Worm (Caenorhabditis elegans) whole organism, midembryonic: ENCODE data around the gene K09F6.3.
A peak's percentile ranks its signal among the peaks of the same experiment; 100 is the strongest.
"Not testable (repeated sequence)": the region's sequence is repeated elsewhere in the genome, so short reads cannot be mapped to it uniquely, and the experiment has no call there.

Experiments used
- T22C8.4 ChIP-seq: fragments of 200-800 bp; sonication (Bioruptor generic); IDR thresholded peaks from 2 replicates; pipeline ENCODE4 v1.3.6; 2022; ENCODE audit warnings: missing genetic modification characterization, missing compliant biosample characterization
- cog-1 ChIP-seq: sonication (generic microtip); optimal IDR thresholded peaks from 2 replicates; lab custom pipeline; 2016; ENCODE audit warnings: missing genetic modification characterization, missing compliant biosample characterization
- flt-1 ChIP-seq: fragments of 200-800 bp; sonication (Bioruptor generic); IDR thresholded peaks from 2 replicates; pipeline ENCODE4 v1.3.6; 2022; ENCODE audit warnings: missing genetic modification characterization, missing compliant biosample characterization
- klf-2 ChIP-seq: fragments of 200-800 bp; sonication (Bioruptor generic); conservative IDR thresholded peaks from 2 replicates; pipeline ENCODE4 v1.3.6; 2022; ENCODE audit warnings: missing genetic modification reagents, missing genetic modification characterization, missing compliant biosample characterization
- med-1 ChIP-seq: sonication (generic microtip); optimal IDR thresholded peaks from 2 replicates; lab custom pipeline; 2017; ENCODE audit warnings: missing genetic modification characterization, mild to moderate bottlenecking, missing compliant biosample characterization, antibody characterized with exemption, missing genetic modification reagents; ENCODE audit not compliant: insufficient read depth
- ref-1 ChIP-seq: fragments of 200-800 bp; sonication (Bioruptor generic); conservative IDR thresholded peaks from 2 replicates; pipeline ENCODE4 v1.3.6; 2022; ENCODE audit warnings: missing genetic modification reagents, missing genetic modification characterization, missing compliant biosample characterization
- tab-1 ChIP-seq: fragments of 200-800 bp; sonication (Bioruptor generic); IDR thresholded peaks from 2 replicates; pipeline ENCODE4 v1.3.6; 2022; ENCODE audit warnings: missing genetic modification characterization, missing compliant biosample characterization
- ztf-23 ChIP-seq: fragments of 200-800 bp; sonication (Bioruptor generic); IDR thresholded peaks from 2 replicates; pipeline ENCODE4 v1.3.6; 2022; ENCODE audit warnings: missing genetic modification reagents, missing genetic modification characterization, missing compliant biosample characterization
- ztf-29 ChIP-seq: fragments of 200-800 bp; sonication (Bioruptor generic); IDR thresholded peaks from 2 replicates; pipeline ENCODE4 v1.3.6; 2022; ENCODE audit warnings: missing genetic modification reagents, missing genetic modification characterization, missing compliant biosample characterization

Gene K09F6.3

DNA sequence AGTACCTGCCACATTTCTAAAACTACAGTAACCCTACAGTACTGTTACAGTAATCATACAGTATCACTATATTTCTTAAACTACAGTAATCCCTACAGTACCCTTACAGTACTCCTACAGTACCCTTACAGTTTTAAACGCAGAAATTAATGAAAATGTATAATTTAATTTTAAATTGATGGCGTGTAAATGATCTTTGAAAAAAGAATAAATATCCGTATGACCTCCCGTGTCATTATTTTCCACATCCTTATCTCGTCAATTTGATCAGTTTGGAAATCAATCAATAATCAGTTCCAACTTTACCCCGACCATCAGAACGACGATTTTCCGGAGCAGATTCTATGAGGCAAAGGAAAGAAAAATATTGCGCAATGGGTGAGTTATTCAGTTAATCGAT is at the start of gene K09F6.3:
TSS of gene K09F6.3 (plus strand) at position 301 of the 400 bp plus-strand sequence.
- not testable (repeated sequence) for TF ChIP-seq tab-1 (GFP tag; lab: Robert Waterston, UW); cog-1 (tag; lab: Kevin White, UChicago); ref-1

DNA sequence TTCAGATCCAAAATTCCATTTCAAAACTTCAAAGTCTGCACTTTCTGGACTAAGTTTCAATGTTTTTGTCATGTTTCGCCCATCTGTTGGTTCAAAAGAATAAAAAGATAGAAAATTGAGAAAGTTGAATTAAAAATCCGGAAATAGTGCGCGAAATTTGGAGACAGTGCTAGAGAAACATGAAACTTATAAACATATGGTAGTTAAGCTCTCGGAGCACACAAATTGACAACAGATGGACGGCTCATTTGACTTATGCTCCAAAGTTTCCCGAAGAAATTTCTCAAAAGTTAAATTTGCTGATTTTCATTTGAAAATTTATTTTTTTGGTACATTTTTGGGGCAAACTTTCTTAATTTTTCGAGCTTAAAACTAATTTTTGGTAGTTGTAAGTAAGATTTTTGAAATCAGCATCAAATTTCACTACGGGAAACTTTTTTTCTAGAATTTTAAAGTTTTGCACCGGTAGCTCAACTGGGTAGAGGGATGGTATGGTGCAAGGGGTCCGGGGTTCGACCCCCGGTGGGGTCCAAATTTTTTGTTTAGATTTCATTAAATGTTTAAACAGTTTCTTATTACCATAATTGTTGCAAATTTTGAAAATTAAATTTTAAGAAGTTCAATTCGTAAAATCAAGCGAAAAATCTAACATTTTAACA is 48.8 kb upstream of the K09F6.3 start:
- TF ChIP-seq tab-1 (GFP tag; lab: Robert Waterston, UW) (no peak), T22C8.4 (no peak)

DNA sequence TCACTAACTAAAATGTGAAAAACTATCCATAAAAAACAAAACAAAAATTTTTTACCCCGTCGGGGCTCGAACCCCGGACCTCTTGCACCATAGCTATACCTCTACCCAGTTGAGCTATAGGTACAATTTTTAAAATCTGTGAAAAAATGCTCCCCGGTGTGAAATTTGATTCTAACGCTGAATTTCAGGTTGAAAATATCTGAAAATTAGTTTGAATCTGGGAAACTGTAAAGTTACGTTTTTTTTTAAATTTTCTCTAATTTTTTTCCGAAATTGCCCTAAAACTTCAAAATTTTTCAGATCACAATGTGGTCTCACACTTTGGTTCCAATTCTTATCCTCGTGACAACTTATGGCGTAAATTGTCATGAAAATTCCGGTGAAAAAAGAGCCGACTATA is 47.1 kb upstream of the K09F6.3 start, which contains the start of gene Y59C2A.1:
TSS of gene Y59C2A.1 (plus strand) at position 301 of the 400 bp plus-strand sequence.
- TF ChIP-seq flt-1 (GFP tag; lab: Robert Waterston, UW) (no peak), cog-1 (tag; lab: Kevin White, UChicago) (no peak), ztf-29 (no peak), T22C8.4 (no peak)

DNA sequence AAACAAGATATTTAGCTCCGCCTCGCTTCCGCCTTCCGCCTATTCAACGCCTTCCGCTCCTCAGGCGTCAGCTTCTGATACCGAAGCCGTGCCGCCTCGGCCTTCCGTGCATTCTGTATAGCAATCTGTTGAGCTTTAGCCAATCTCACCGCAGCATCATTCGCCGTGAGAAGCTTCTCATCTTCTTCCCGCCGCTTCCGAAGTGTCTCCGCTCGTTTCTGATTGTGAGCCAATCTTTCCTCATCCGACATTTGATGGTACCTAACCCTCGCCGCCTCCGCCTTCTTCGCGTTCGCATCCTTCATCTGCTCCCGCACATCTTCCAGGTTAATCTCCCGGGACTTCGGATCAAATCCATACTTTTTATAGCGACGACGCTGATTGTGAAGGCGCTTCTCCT is 39.4 kb upstream of the K09F6.3 start:
- TF ChIP-seq flt-1 (GFP tag; lab: Robert Waterston, UW): no peak
- TF ChIP-seq ref-1: no peak
- TF ChIP-seq ztf-29: no peak
- no peak for TF ChIP-seq klf-2 (GFP tag; lab: Robert Waterston, UW)
- no peak for TF ChIP-seq ztf-23 (GFP tag; lab: Robert Waterston, UW)
- no peak for TF ChIP-seq tab-1 (GFP tag; lab: Robert Waterston, UW)
- TF ChIP-seq med-1: no peak
- no peak for TF ChIP-seq T22C8.4
- no peak for TF ChIP-seq cog-1 (tag; lab: Kevin White, UChicago)

DNA sequence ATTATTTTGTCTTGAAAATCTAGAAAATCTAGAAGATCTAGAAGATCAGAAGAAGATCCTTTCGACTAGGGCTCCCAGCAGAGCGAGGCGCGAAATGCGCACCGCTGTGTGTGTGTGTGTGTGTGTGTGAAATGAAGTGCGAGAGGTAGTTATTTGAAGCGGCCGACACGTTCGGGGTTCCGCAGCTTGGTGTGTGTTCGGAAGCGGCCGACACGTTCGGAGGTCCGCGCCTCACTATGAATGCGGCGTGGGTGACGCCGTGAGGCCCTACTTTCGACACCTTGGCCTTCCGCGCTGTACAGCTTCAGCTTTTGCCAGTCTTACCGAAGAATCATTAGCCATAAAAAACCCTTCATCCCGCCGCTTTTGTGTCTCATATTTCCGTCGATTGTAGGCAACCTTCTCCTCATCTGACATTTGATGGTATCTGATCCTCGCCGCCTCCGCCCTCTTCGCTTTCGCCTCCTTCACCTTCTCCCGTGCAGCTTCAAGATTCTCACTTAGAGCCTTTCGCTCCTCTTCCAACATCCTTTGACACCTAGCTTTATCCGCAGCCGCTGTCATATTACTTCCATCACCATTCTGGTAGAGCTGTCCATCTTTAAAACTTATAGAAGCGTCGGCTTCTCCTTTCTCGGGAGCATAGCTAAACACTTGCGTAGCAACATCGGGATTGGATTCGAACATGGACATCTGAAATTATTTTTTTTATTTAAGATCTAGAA is 37.9 kb upstream of the K09F6.3 start:
- no peak for TF ChIP-seq ztf-23 (GFP tag; lab: Robert Waterston, UW)
- TF ChIP-seq cog-1 (tag; lab: Kevin White, UChicago): no peak
- TF ChIP-seq tab-1 (GFP tag; lab: Robert Waterston, UW): no peak

ce11 chrII:2219880-2220279 is 35.1 kb upstream of the K09F6.3 start, which contains the start of gene Y59C2A.3:
TSS of gene Y59C2A.3 (minus strand) at chrII:2219921.
- TF ChIP-seq T22C8.4 (peak; percentile 49; the same call in 1 of the 2 replicates), med-1 (no peak), ztf-29 (peak; percentile 73), ref-1 (no peak), cog-1 (tag; lab: Kevin White, UChicago) (peak; percentile 0), ztf-23 (GFP tag; lab: Robert Waterston, UW) (peak; percentile 70; the same call in 1 of the 2 replicates), tab-1 (GFP tag; lab: Robert Waterston, UW) (no peak), flt-1 (GFP tag; lab: Robert Waterston, UW) (no peak), klf-2 (GFP tag; lab: Robert Waterston, UW) (no peak)

- TF ChIP-seq ztf-29 (no peak), T22C8.4 (no peak), ref-1 (no peak), cog-1 (tag; lab: Kevin White, UChicago) (no peak), med-1 (no peak), ztf-23 (GFP tag; lab: Robert Waterston, UW) (no peak), flt-1 (GFP tag; lab: Robert Waterston, UW) (no peak), klf-2 (GFP tag; lab: Robert Waterston, UW) (no peak), tab-1 (GFP tag; lab: Robert Waterston, UW) (no peak)
These were observed 33.6 kb upstream of the K09F6.3 start for ce11 chrII:2221196-2221896.

DNA sequence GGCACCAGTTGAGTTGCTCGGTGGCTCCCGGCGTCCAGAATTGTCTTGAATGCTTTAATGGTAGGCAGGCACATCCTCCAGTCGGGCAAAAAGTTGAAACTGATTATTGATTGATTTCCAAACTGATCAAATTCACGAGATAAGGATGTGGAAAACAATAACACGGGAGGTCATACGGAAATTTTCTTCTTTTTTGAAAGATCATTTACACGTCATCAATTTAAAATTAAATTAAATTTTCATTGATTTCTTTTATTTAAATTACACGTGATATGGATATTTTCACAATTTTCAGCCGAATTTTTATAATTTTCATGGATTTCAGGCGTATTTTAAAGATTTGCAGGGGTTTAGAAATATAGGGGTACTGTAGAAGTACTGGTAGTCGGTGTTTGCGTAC is 31.5 kb upstream of the K09F6.3 start, which contains the start of gene cbs-2:
TSS of gene cbs-2 (minus strand) at position 101 of the 400 bp plus-strand sequence.
- TF ChIP-seq med-1: no peak

- TF ChIP-seq T22C8.4: peak; percentile 58; the same call in 1 of the 2 replicates
These were observed 30.0 kb upstream of the K09F6.3 start for ce11 chrII:2224916-2225315.

- TF ChIP-seq klf-2 (GFP tag; lab: Robert Waterston, UW) (no peak), med-1 (no peak), ztf-29 (no peak), ztf-23 (GFP tag; lab: Robert Waterston, UW) (no peak), ref-1 (no peak), flt-1 (GFP tag; lab: Robert Waterston, UW) (no peak), T22C8.4 (no peak), tab-1 (GFP tag; lab: Robert Waterston, UW) (no peak), cog-1 (tag; lab: Kevin White, UChicago) (no peak)
These were observed 29.4 kb upstream of the K09F6.3 start, which contains the start of gene F54A3.5 for ce11 chrII:2225608-2226007. TSS of gene F54A3.5 (minus strand) at chrII:2225708.

ce11 chrII:2230368-2230767 is 24.6 kb upstream of the K09F6.3 start:
- no peak for TF ChIP-seq tab-1 (GFP tag; lab: Robert Waterston, UW)
- TF ChIP-seq cog-1 (tag; lab: Kevin White, UChicago): no peak
